Worm (Caenorhabditis elegans) whole organism, early embryonic: ENCODE results near the gene unc-46.

ENCODE experiments used
- B0310.2 ChIP-seq: sonication (generic microtip); optimal IDR thresholded peaks from 2 replicates; lab custom pipeline; 2016; ENCODE audit warnings: mild to moderate bottlenecking, missing genetic modification characterization, missing compliant biosample characterization
- F13C5.2 ChIP-seq: sonication (generic microtip); optimal IDR thresholded peaks from 2 replicates; lab custom pipeline; 2017; ENCODE audit warnings: mild to moderate bottlenecking, missing genetic modification characterization, inconsistent platforms, missing compliant biosample characterization
- aly-1 ChIP-seq: sonication (generic microtip); optimal IDR thresholded peaks from 2 replicates; lab custom pipeline; 2016; ENCODE audit warnings: missing genetic modification characterization, missing compliant biosample characterization
- ama-1 ChIP-seq: fragments of 150-350 bp; optimal IDR thresholded peaks from 2 replicates; lab custom pipeline; 2014
- ceh-13 ChIP-seq: fragments of 200-800 bp; sonication (Bioruptor generic); optimal IDR thresholded peaks from 2 replicates; lab custom pipeline; 2018; ENCODE audit warnings: mild to moderate bottlenecking, missing genetic modification characterization, missing compliant biosample characterization
- ceh-36 ChIP-seq: sonication (generic microtip); optimal IDR thresholded peaks from 2 replicates; lab custom pipeline; 2016; ENCODE audit warnings: missing genetic modification characterization, inconsistent platforms, missing compliant biosample characterization
- ets-7 ChIP-seq: sonication (generic microtip); optimal IDR thresholded peaks from 2 replicates; lab custom pipeline; 2016; ENCODE audit warnings: missing genotype, missing genetic modification characterization, missing compliant biosample characterization
- flt-1 ChIP-seq: fragments of 200-800 bp; sonication (Bioruptor generic); IDR thresholded peaks from 2 replicates; pipeline ENCODE4 v1.3.6; 2022; ENCODE audit warnings: missing genetic modification characterization, missing compliant biosample characterization
- hmbx-1 ChIP-seq: sonication (generic microtip); optimal IDR thresholded peaks from 2 replicates; lab custom pipeline; 2016; ENCODE audit warnings: mild to moderate bottlenecking, missing genetic modification characterization, missing compliant biosample characterization
- hmg-4 ChIP-seq: fragments of 200-800 bp; sonication (Bioruptor generic); optimal IDR thresholded peaks from 2 replicates; lab custom pipeline; 2018; ENCODE audit warnings: mild to moderate bottlenecking, missing genetic modification characterization, missing compliant biosample characterization
- hnd-1 ChIP-seq: sonication (generic microtip); optimal IDR thresholded peaks from 2 replicates; lab custom pipeline; 2016; ENCODE audit warnings: missing genetic modification characterization, missing compliant biosample characterization
- pes-1 ChIP-seq: fragments of 200-800 bp; sonication (Bioruptor generic); IDR thresholded peaks from 2 replicates; pipeline ENCODE4 v1.3.6; 2022; ENCODE audit warnings: missing genetic modification reagents, missing genetic modification characterization, missing compliant biosample characterization
- scrt-1 ChIP-seq: fragments of 200-800 bp; sonication (Bioruptor generic); IDR thresholded peaks from 2 replicates; pipeline ENCODE4 v1.3.6; 2022; ENCODE audit warnings: missing genetic modification characterization, missing compliant biosample characterization
- sea-1 ChIP-seq: fragments of 200-800 bp; sonication (Bioruptor generic); conservative IDR thresholded peaks from 2 replicates; pipeline ENCODE4 v1.3.6; 2022; ENCODE audit warnings: missing genetic modification characterization, missing compliant biosample characterization
- tbx-11 ChIP-seq: fragments of 200-800 bp; sonication (Bioruptor generic); IDR thresholded peaks from 2 replicates; pipeline ENCODE4 v1.3.6; 2022; ENCODE audit warnings: missing genetic modification characterization, missing compliant biosample characterization
- tbx-37 ChIP-seq: fragments of 200-800 bp; sonication (Bioruptor generic); conservative IDR thresholded peaks from 2 replicates; pipeline ENCODE4 v1.3.6; 2022; ENCODE audit warnings: missing genetic modification reagents, missing genetic modification characterization, missing compliant biosample characterization
- tra-4 ChIP-seq: sonication (generic microtip); optimal IDR thresholded peaks from 2 replicates; lab custom pipeline; 2017; ENCODE audit warnings: missing genetic modification characterization, missing compliant biosample characterization

unc-46 gene

DNA sequence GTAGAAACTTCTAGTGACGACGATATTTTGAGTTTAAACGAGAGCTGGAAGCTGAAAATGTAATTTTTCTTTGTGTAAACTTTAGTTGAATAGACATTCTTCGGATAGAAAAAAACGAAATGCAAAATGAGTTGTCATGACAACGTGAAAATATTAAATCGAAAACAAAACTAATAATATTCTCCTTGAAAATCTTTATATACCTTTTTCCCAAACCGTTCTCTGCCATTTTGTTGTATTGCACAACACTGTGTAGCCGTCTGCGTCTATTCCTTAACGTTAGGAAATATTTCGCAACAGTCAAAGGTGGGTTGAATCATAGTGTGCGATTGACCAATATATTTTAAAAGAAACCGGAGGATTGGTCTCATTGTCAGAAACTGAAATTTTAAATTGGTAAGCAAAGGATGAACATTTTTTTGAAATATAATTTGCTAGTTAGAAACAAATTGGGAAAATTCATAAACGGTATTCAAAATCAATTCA is 17.9 kb downstream of the unc-46 start, which contains the start of gene Y58A7A.3:
Gene Y58A7A.3, minus strand, starts transcription at position 51 of the 486 bp plus-strand sequence.
- TF ChIP-seq hnd-1 (tag; lab: Kevin White, UChicago) (no peak), B0310.2 (tag; lab: Kevin White, UChicago) (no peak), hmbx-1 (tag; lab: Kevin White, UChicago) (no peak), hmg-4 (GFP tag; lab: Kevin White, UChicago) (no peak), sea-1 (GFP tag; lab: Robert Waterston, UW) (no peak), scrt-1 (GFP tag; lab: Robert Waterston, UW) (no peak), ceh-13 (GFP tag; lab: Kevin White, UChicago) (no peak), F13C5.2 (tag; lab: Kevin White, UChicago) (no peak), aly-1 (tag; lab: Kevin White, UChicago) (no peak), pes-1 (GFP tag; lab: Robert Waterston, UW) (no peak), tra-4 (tag; lab: Kevin White, UChicago) (no peak), ets-7 (tag; lab: Kevin White, UChicago) (no peak), tbx-37 (no peak), ceh-36 (tag; lab: Kevin White, UChicago) (no peak), tbx-11 (GFP tag; lab: Robert Waterston, UW) (no peak), ama-1 (lab: Kevin White, UChicago) (no peak), flt-1 (GFP tag; lab: Robert Waterston, UW) (no peak)

DNA sequence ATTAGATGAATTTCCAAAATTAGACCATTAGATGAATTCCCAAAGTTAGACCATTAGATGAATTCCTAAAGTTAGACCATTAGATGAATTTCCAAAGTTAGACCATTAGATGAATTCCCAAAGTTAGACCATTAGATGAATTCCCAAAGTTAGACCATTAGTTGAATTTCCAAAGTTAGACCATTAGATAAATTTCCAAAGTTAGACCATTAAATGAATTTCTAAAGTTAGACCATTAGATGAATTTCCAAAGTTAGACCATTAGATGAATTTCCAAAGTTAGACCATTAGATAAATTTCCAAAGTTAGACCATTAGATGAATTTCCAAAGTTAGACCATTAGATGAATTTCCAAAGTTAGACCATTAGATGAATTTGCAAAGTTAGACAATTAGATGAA is 23.5 kb downstream of the unc-46 start:
- TF ChIP-seq sea-1 (GFP tag; lab: Robert Waterston, UW) (peak; percentile 83), tbx-37 (peak; percentile 81), tbx-11 (GFP tag; lab: Robert Waterston, UW) (peak; percentile 88)

DNA sequence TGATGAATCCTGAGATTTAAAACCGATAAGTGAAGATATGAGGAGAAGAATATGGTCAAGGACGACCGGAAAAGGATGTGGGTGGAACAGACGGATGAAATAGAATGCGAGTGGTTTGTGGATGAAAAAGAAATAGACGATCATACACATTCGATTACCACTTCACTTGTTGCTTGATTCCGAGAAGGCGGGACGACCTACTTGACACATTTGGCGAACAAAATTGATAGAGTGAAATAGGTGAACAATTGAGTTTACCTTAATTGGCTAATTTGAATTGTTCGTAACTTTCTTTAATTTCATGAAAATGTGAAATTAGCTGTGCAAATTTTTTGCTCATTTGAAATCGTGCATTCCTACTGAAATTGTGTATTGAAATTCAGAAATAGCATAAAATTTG is 26.7 kb downstream of the unc-46 start, which contains the start of gene Y58A7A.2:
Gene Y58A7A.2, minus strand, starts transcription at position 101 of the 400 bp plus-strand sequence.
- TF ChIP-seq pes-1 (GFP tag; lab: Robert Waterston, UW) (no peak), tbx-37 (no peak), aly-1 (tag; lab: Kevin White, UChicago) (no peak), B0310.2 (tag; lab: Kevin White, UChicago) (no peak), hmbx-1 (tag; lab: Kevin White, UChicago) (no peak), ceh-13 (GFP tag; lab: Kevin White, UChicago) (no peak), ets-7 (tag; lab: Kevin White, UChicago) (no peak)

DNA sequence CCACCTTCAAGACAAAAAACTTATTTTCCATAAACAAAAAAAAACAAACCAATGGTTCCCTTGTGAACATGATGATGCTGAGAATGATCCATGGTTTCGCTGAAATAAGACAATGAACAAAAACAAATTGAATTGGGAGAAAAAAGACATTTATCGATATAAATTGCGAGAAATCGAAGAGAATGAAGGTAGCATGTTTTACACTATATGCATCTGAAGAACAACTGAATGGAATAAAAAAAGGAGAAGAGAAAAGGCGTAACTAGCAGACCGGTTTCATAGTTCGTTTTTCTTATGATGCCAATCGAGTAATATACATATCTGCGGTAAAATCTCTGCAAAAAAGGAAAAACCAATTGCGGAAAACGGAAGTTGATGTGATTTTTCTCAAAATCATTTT is 29.4 kb downstream of the unc-46 start, which contains the start of gene Y58A7A.1:
Gene Y58A7A.1, minus strand, starts transcription at position 101 of the 400 bp plus-strand sequence.
- TF ChIP-seq ets-7 (tag; lab: Kevin White, UChicago): no peak
- no peak for TF ChIP-seq tbx-37
- TF ChIP-seq pes-1 (GFP tag; lab: Robert Waterston, UW): no peak
- no peak for TF ChIP-seq tbx-11 (GFP tag; lab: Robert Waterston, UW)
- TF ChIP-seq B0310.2 (tag; lab: Kevin White, UChicago): no peak
- TF ChIP-seq flt-1 (GFP tag; lab: Robert Waterston, UW): no peak
- TF ChIP-seq scrt-1 (GFP tag; lab: Robert Waterston, UW): no peak
- no peak for TF ChIP-seq tra-4 (tag; lab: Kevin White, UChicago)
- no peak for TF ChIP-seq hmbx-1 (tag; lab: Kevin White, UChicago)
- TF ChIP-seq sea-1 (GFP tag; lab: Robert Waterston, UW): no peak
- no peak for TF ChIP-seq ceh-36 (tag; lab: Kevin White, UChicago)
- TF ChIP-seq ceh-13 (GFP tag; lab: Kevin White, UChicago): no peak
- TF ChIP-seq aly-1 (tag; lab: Kevin White, UChicago): no peak
- TF ChIP-seq F13C5.2 (tag; lab: Kevin White, UChicago): no peak
- TF ChIP-seq ama-1 (lab: Kevin White, UChicago): no peak
- no peak for TF ChIP-seq hnd-1 (tag; lab: Kevin White, UChicago)
- TF ChIP-seq hmg-4 (GFP tag; lab: Kevin White, UChicago): no peak

ce11 chrV:5067390-5067789 is 31.4 kb downstream of the unc-46 start:
- TF ChIP-seq pes-1 (GFP tag; lab: Robert Waterston, UW) (no peak), ceh-13 (GFP tag; lab: Kevin White, UChicago) (no peak), hnd-1 (tag; lab: Kevin White, UChicago) (no peak), tbx-11 (GFP tag; lab: Robert Waterston, UW) (no peak), scrt-1 (GFP tag; lab: Robert Waterston, UW) (no peak), hmbx-1 (tag; lab: Kevin White, UChicago) (no peak), ets-7 (tag; lab: Kevin White, UChicago) (no peak), B0310.2 (tag; lab: Kevin White, UChicago) (no peak), tbx-37 (no peak), hmg-4 (GFP tag; lab: Kevin White, UChicago) (no peak), ama-1 (lab: Kevin White, UChicago) (no peak), tra-4 (tag; lab: Kevin White, UChicago) (no peak), aly-1 (tag; lab: Kevin White, UChicago) (no peak), flt-1 (GFP tag; lab: Robert Waterston, UW) (no peak), F13C5.2 (tag; lab: Kevin White, UChicago) (no peak), sea-1 (GFP tag; lab: Robert Waterston, UW) (no peak), ceh-36 (tag; lab: Kevin White, UChicago) (no peak)

ce11 chrV:5064761-5065421 is 33.9 kb downstream of the unc-46 start, which contains the start of gene mlk-1:
TSS of gene mlk-1 (minus strand) at chrV:5064811.
- no peak for TF ChIP-seq ceh-13 (GFP tag; lab: Kevin White, UChicago)
- TF ChIP-seq tra-4 (tag; lab: Kevin White, UChicago): no peak
- TF ChIP-seq F13C5.2 (tag; lab: Kevin White, UChicago): peak; percentile 12
- no peak for TF ChIP-seq tbx-11 (GFP tag; lab: Robert Waterston, UW)
- no peak for TF ChIP-seq hmg-4 (GFP tag; lab: Kevin White, UChicago)
